Fruit fly (Drosophila melanogaster) whole organism, embryonic: ENCODE measurements around the gene peg.

ENCODE experiments used
- B-H2 ChIP-seq: fragments of 200-800 bp; sonication (Bioruptor generic); optimal IDR thresholded peaks from 2 replicates; lab custom pipeline; 2018; ENCODE audit warnings: missing biosample characterization, mild to moderate bottlenecking, missing genetic modification characterization
- CG10654 ChIP-seq: fragments of 200-800 bp; sonication (Bioruptor generic); optimal IDR thresholded peaks from 2 replicates; lab custom pipeline; 2016; ENCODE audit warnings: missing biosample characterization, missing genetic modification characterization
- CG11085 ChIP-seq: fragments of 200-800 bp; sonication (Bioruptor generic); IDR thresholded peaks from 2 replicates; pipeline ENCODE4 v1.3.6; 2022; ENCODE audit warnings: missing biosample characterization, missing genetic modification characterization
- CG11247 ChIP-seq: fragments of 200-800 bp; sonication (Bioruptor generic); IDR thresholded peaks from 2 replicates; pipeline ENCODE4 v1.3.6; 2022; ENCODE audit warnings: missing biosample characterization, missing genetic modification characterization
- CG11504 ChIP-seq: fragments of 200-800 bp; sonication (Bioruptor generic); optimal IDR thresholded peaks from 3 replicates; lab custom pipeline; 2019; ENCODE audit warnings: missing biosample characterization, mild to moderate bottlenecking, missing genetic modification characterization, moderate library complexity
- CG14710 ChIP-seq: fragments of 200-800 bp; sonication (Bioruptor generic); optimal IDR thresholded peaks from 3 replicates; lab custom pipeline; 2019; ENCODE audit warnings: missing biosample characterization, mild to moderate bottlenecking, missing genetic modification characterization, moderate library complexity
- CG15514 ChIP-seq: fragments of 200-800 bp; sonication (Bioruptor generic); optimal IDR thresholded peaks from 3 replicates; lab custom pipeline; 2017; ENCODE audit warnings: missing biosample characterization, missing genetic modification characterization, mild to moderate bottlenecking, moderate library complexity, missing genetic modification reagents
- CG16779 ChIP-seq: fragments of 200-800 bp; sonication (Bioruptor generic); IDR thresholded peaks from 2 replicates; pipeline ENCODE4 v1.3.6; 2022; ENCODE audit warnings: missing biosample characterization, missing genetic modification characterization
- CG18262 ChIP-seq: fragments of 200-800 bp; optimal IDR thresholded peaks from 3 replicates; lab custom pipeline; 2019; ENCODE audit warnings: missing biosample characterization, mild to moderate bottlenecking, missing genetic modification characterization, moderate library complexity
- CG34376 ChIP-seq: fragments of 200-800 bp; sonication (Bioruptor generic); optimal IDR thresholded peaks from 2 replicates; lab custom pipeline; 2018; ENCODE audit warnings: missing biosample characterization, mild to moderate bottlenecking, missing genetic modification characterization
- CG3995 ChIP-seq: fragments of 200-800 bp; sonication (Bioruptor generic); optimal IDR thresholded peaks from 3 replicates; lab custom pipeline; 2016; ENCODE audit warnings: missing biosample characterization, missing genetic modification characterization
- CG42726 ChIP-seq: fragments of 200-800 bp; sonication (Bioruptor generic); IDR thresholded peaks from 2 replicates; pipeline ENCODE4 v1.3.6; 2022; ENCODE audit warnings: missing biosample characterization, missing genetic modification characterization; ENCODE audit not compliant: partially characterized antibody
- CG4707 ChIP-seq: fragments of 200-800 bp; sonication (Bioruptor generic); optimal IDR thresholded peaks from 2 replicates; lab custom pipeline; 2018; ENCODE audit warnings: missing biosample characterization, mild to moderate bottlenecking, missing genetic modification characterization, moderate library complexity
- CG6791 ChIP-seq: fragments of 200-800 bp; sonication (Bioruptor generic); IDR thresholded peaks from 3 replicates; pipeline ENCODE4 v1.3.6; 2022; ENCODE audit warnings: missing biosample characterization, missing genetic modification characterization; ENCODE audit not compliant: partially characterized antibody
- CG7987 ChIP-seq: fragments of 200-800 bp; sonication (Bioruptor generic); optimal IDR thresholded peaks from 2 replicates; lab custom pipeline; 2018; ENCODE audit warnings: missing biosample characterization, mild to moderate bottlenecking, missing genetic modification characterization, moderate library complexity
- CG8290 ChIP-seq, 3 experiments: fragments of 200-800 bp; sonication (Bioruptor generic); optimal IDR thresholded peaks; 2 replicates each; lab custom pipeline; 2016 to 2019; ENCODE audit warnings: missing biosample characterization in 3 of 3, missing genetic modification characterization in 3 of 3, mild to moderate bottlenecking in 2 of 3, moderate library complexity in 1 of 3
- CG9609 ChIP-seq: fragments of 200-800 bp; sonication (Bioruptor generic); optimal IDR thresholded peaks from 3 replicates; lab custom pipeline; 2016; ENCODE audit warnings: missing biosample characterization, missing genetic modification characterization
- Dek ChIP-seq: fragments of 200-800 bp; sonication (Bioruptor generic); optimal IDR thresholded peaks from 3 replicates; lab custom pipeline; 2019; ENCODE audit warnings: missing biosample characterization, mild to moderate bottlenecking, missing genetic modification characterization, moderate library complexity
- E2f1 ChIP-seq: fragments of 200-800 bp; sonication (Bioruptor generic); IDR thresholded peaks from 2 replicates; pipeline ENCODE4 v1.3.6; 2022; ENCODE audit warnings: missing biosample characterization, missing genetic modification characterization
- Gug ChIP-seq: fragments of 200-800 bp; sonication (Bioruptor generic); IDR thresholded peaks from 4 replicates; pipeline ENCODE4 v1.3.6; 2022; ENCODE audit warnings: missing biosample characterization, missing genetic modification characterization
- Kr ChIP-seq: fragments of 200-800 bp; sonication (Bioruptor generic); optimal IDR thresholded peaks from 2 replicates; lab custom pipeline; 2017; ENCODE audit warnings: missing biosample characterization, mild to moderate bottlenecking, missing genetic modification characterization
- Med ChIP-seq: fragments of 200-800 bp; sonication (Bioruptor generic); peaks from one replicate; lab custom pipeline; 2016; ENCODE audit warnings: missing biosample characterization, missing genetic modification characterization, mild to moderate bottlenecking, inconsistent platforms, moderate library complexity
- NFAT ChIP-seq: fragments of 200-800 bp; sonication (Bioruptor generic); IDR thresholded peaks from 2 replicates; pipeline ENCODE4 v1.3.6; 2022; ENCODE audit warnings: missing biosample characterization, missing genetic modification characterization
- Pdp1 ChIP-seq, 2 experiments: fragments of 200-800 bp; sonication (Bioruptor generic); optimal IDR thresholded peaks; 3 replicates each; lab custom pipeline; 2016; ENCODE audit warnings: missing biosample characterization in 2 of 2, missing genetic modification characterization in 2 of 2, mild to moderate bottlenecking in 1 of 2, moderate library complexity in 1 of 2
- Poxn ChIP-seq: fragments of 200-800 bp; sonication (Bioruptor generic); IDR thresholded peaks from 2 replicates; pipeline ENCODE4 v1.3.6; 2022; ENCODE audit warnings: missing biosample characterization, missing genetic modification characterization
- Sin3A ChIP-seq: fragments of >200 bp; optimal IDR thresholded peaks from 2 replicates; lab custom pipeline; 2018
- bbx ChIP-seq: fragments of 200-800 bp; sonication (Bioruptor generic); IDR thresholded peaks from 2 replicates; pipeline ENCODE4 v1.3.6; 2022; ENCODE audit warnings: missing biosample characterization, missing genetic modification characterization; ENCODE audit not compliant: partially characterized antibody
- bowl ChIP-seq: fragments of 200-800 bp; sonication (Bioruptor generic); IDR thresholded peaks from 2 replicates; pipeline ENCODE4 v1.3.6; 2022; ENCODE audit warnings: missing biosample characterization, missing genetic modification characterization
- dmrt11E ChIP-seq: fragments of 200-800 bp; sonication (Bioruptor generic); optimal IDR thresholded peaks from 3 replicates; lab custom pipeline; 2018; ENCODE audit warnings: missing biosample characterization, mild to moderate bottlenecking, missing genetic modification characterization, moderate library complexity
- esg ChIP-seq: fragments of 200-800 bp; sonication (Bioruptor generic); conservative IDR thresholded peaks from 2 replicates; pipeline ENCODE4 v1.3.6; 2022; ENCODE audit warnings: missing biosample characterization, missing genetic modification characterization
- exex ChIP-seq: fragments of 200-800 bp; sonication (Bioruptor generic); optimal IDR thresholded peaks from 4 replicates; lab custom pipeline; 2018; ENCODE audit warnings: missing biosample characterization, mild to moderate bottlenecking, missing genetic modification characterization, moderate library complexity
- fd3F ChIP-seq: fragments of 200-800 bp; sonication (Bioruptor generic); optimal IDR thresholded peaks from 2 replicates; lab custom pipeline; 2018; ENCODE audit warnings: missing biosample characterization, mild to moderate bottlenecking, missing genetic modification characterization, moderate library complexity
- gce ChIP-seq: fragments of 200-800 bp; sonication (Bioruptor generic); IDR thresholded peaks from 3 replicates; pipeline ENCODE4 v1.3.6; 2022; ENCODE audit warnings: missing biosample characterization, missing genetic modification characterization
- grn ChIP-seq: fragments of 200-800 bp; sonication (Bioruptor generic); optimal IDR thresholded peaks from 3 replicates; lab custom pipeline; 2017; ENCODE audit warnings: missing biosample characterization, missing genetic modification characterization
- hth ChIP-seq: fragments of >200 bp; optimal IDR thresholded peaks from 2 replicates; lab custom pipeline; 2017; ENCODE audit warnings: inconsistent platforms
- klu ChIP-seq: fragments of 200-800 bp; sonication (Bioruptor generic); IDR thresholded peaks from 2 replicates; pipeline ENCODE4 v1.3.6; 2022; ENCODE audit warnings: missing biosample characterization, missing genetic modification characterization
- lilli ChIP-seq: fragments of 200-800 bp; sonication (Bioruptor generic); optimal IDR thresholded peaks from 3 replicates; lab custom pipeline; 2016; ENCODE audit warnings: missing biosample characterization, missing genetic modification characterization
- luna ChIP-seq: fragments of 200-800 bp; sonication (Bioruptor generic); optimal IDR thresholded peaks from 2 replicates; lab custom pipeline; 2016; ENCODE audit warnings: missing biosample characterization, missing genetic modification characterization
- nmo ChIP-seq: fragments of 200-800 bp; sonication (Bioruptor generic); optimal IDR thresholded peaks from 2 replicates; lab custom pipeline; 2018; ENCODE audit warnings: missing biosample characterization, mild to moderate bottlenecking, missing genetic modification characterization, moderate library complexity
- nom ChIP-seq: fragments of 200-800 bp; sonication (Bioruptor generic); optimal IDR thresholded peaks from 2 replicates; lab custom pipeline; 2017; ENCODE audit warnings: missing biosample characterization, missing genetic modification characterization, mild to moderate bottlenecking, moderate library complexity, missing genetic modification reagents
- otp ChIP-seq: fragments of 200-800 bp; sonication (Bioruptor generic); IDR thresholded peaks from 3 replicates; pipeline ENCODE4, ENCODE4 v1.3.6; 2022; ENCODE audit warnings: missing biosample characterization, missing genetic modification characterization
- sd ChIP-seq: fragments of 200-800 bp; sonication (Bioruptor generic); optimal IDR thresholded peaks from 3 replicates; lab custom pipeline; 2018; ENCODE audit warnings: missing biosample characterization, mild to moderate bottlenecking, missing genetic modification characterization, moderate library complexity
- slp2 ChIP-seq: fragments of 200-800 bp; sonication (Bioruptor generic); optimal IDR thresholded peaks from 2 replicates; lab custom pipeline; 2016; ENCODE audit warnings: missing biosample characterization, missing genetic modification characterization
- sug ChIP-seq: fragments of 200-800 bp; optimal IDR thresholded peaks from 2 replicates; lab custom pipeline; 2019; ENCODE audit warnings: missing biosample characterization, mild to moderate bottlenecking, missing genetic modification characterization, moderate library complexity
- tgo ChIP-seq: fragments of 200-800 bp; sonication (Bioruptor generic); IDR thresholded peaks from 3 replicates; pipeline ENCODE4 v1.3.6; 2022; ENCODE audit warnings: missing biosample characterization, missing genetic modification characterization
- vnd ChIP-seq: fragments of 200-800 bp; sonication (Bioruptor generic); IDR thresholded peaks from 3 replicates; pipeline ENCODE4 v1.3.6; 2022; ENCODE audit warnings: missing biosample characterization, missing genetic modification characterization; ENCODE audit not compliant: partially characterized antibody
- vvl ChIP-seq: fragments of 200-800 bp; sonication (Bioruptor generic); IDR thresholded peaks from 2 replicates; pipeline ENCODE4 v1.3.6; 2022; ENCODE audit warnings: missing biosample characterization, missing genetic modification characterization
- wdn ChIP-seq: fragments of 200-800 bp; sonication (Bioruptor generic); IDR thresholded peaks from 2 replicates; pipeline ENCODE4 v1.3.6; 2022; ENCODE audit warnings: missing biosample characterization, missing genetic modification characterization
- zf30C ChIP-seq: fragments of 200-800 bp; sonication (Bioruptor generic); optimal IDR thresholded peaks from 3 replicates; lab custom pipeline; 2018; ENCODE audit warnings: missing biosample characterization, mild to moderate bottlenecking, missing genetic modification characterization

Gene peg

DNA sequence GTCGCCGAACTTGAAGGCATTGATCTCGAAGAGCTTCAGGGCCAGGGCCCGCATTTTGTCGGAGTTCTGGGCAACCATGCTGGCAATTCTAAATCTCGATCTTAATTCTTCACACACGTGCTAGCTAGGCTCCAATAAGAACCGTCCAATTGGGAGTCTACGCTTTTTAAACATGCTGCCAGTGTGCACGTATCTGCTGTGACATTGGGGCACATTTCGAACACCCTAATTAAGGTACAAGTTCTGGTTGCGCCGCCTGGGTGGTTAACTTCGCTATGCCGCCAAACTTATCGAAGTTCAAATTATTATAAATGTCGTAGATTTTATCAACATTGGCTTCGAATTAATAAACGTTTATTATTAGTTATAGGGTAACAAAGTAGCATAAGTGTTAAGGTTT is 49.2 kb upstream of the peg start, which contains the start of gene r-l (continued):
- TF ChIP-seq CG8290 (GFP tag; optimal IDR thresholded peaks at IDR 0.05; lab: Kevin White, UChicago): no peak
- TF ChIP-seq CG8290 (tag; optimal IDR thresholded peaks at IDR 0.05; lab: Kevin White, UChicago): peak in 1 of 2 experiments; percentile 77
- no peak for TF ChIP-seq CG11085 (GFP tag; lab: Robert Waterston, UW)
- TF ChIP-seq Sin3A: peak; percentile 61
- TF ChIP-seq nom (GFP tag; lab: Kevin White, UChicago): no peak
- TF ChIP-seq Dek (tag; lab: Kevin White, UChicago): peak; percentile 49
- TF ChIP-seq CG18262 (tag; lab: Kevin White, UChicago): no peak
- no peak for TF ChIP-seq hth (lab: Kevin White, UChicago)
- no peak for TF ChIP-seq fd3F (GFP tag; lab: Kevin White, UChicago)
- no peak for TF ChIP-seq bowl
- peak; percentile 31 for TF ChIP-seq nmo (GFP tag; lab: Kevin White, UChicago)

dm6 chr3R:21071943-21072500 is 48.1 kb upstream of the peg start:
- TF ChIP-seq CG34376 (GFP tag; lab: Kevin White, UChicago) (peak; percentile 5), gce (no peak), exex (tag; lab: Kevin White, UChicago) (peak; percentile 74), luna (no peak), CG10654 (GFP tag; lab: Kevin White, UChicago) (no peak), Poxn (GFP tag; lab: Robert Waterston, UW) (no peak), grn (GFP tag; lab: Kevin White, UChicago) (peak; percentile 73), esg (GFP tag; lab: Robert Waterston, UW) (no peak), CG42726 (GFP tag; lab: Robert Waterston, UW) (no peak), E2f1 (no peak), Gug (GFP tag; lab: Robert Waterston, UW) (no peak), sug (tag; lab: Kevin White, UChicago) (peak; percentile 28), CG16779 (GFP tag; lab: Robert Waterston, UW) (no peak), tgo (GFP tag; lab: Robert Waterston, UW) (no peak), vnd (no peak), sd (peak; percentile 56), slp2 (GFP tag; lab: Kevin White, UChicago) (no peak), CG4707 (GFP tag; lab: Kevin White, UChicago) (no peak), B-H2 (GFP tag; lab: Kevin White, UChicago) (no peak), CG9609 (GFP tag; lab: Kevin White, UChicago) (no peak), CG11247 (GFP tag; lab: Robert Waterston, UW) (no peak), otp (GFP tag; lab: Robert Waterston, UW) (no peak), hth (lab: Kevin White, UChicago) (no peak), CG3995 (GFP tag; lab: Kevin White, UChicago) (peak; percentile 75), Kr (no peak), zf30C (GFP tag; lab: Kevin White, UChicago) (no peak), CG14710 (tag; lab: Kevin White, UChicago) (no peak), dmrt11E (tag; lab: Kevin White, UChicago) (no peak), klu (GFP tag; lab: Robert Waterston, UW) (no peak), bbx (GFP tag; lab: Robert Waterston, UW) (peak; percentile 17; the same call in 1 of the 2 replicates), lilli (no peak), Pdp1 (GFP tag; optimal IDR thresholded peaks at IDR 0.05; lab: Kevin White, UChicago) (peak in 1 of 2 experiments; percentile 52), CG7987 (peak; percentile 9), vvl (GFP tag; lab: Robert Waterston, UW) (no peak), CG6791 (GFP tag; lab: Robert Waterston, UW) (0 out of 3 replicates have a peak, but pooled peaks have one; percentile 9), Med (GFP tag; lab: Kevin White, UChicago) (peak; percentile 48), CG15514 (GFP tag; lab: Kevin White, UChicago) (no peak), NFAT (GFP tag; lab: Robert Waterston, UW) (no peak), wdn (GFP tag; lab: Robert Waterston, UW) (no peak), CG11504 (tag; lab: Kevin White, UChicago) (no peak)
